Worm (Caenorhabditis elegans): ENCODE results near the gene inx-9.
A peak's percentile ranks its signal among the peaks of the same experiment; 100 is the strongest.

The inx-9 gene

ce11 chrIV:11651965-11652453 lies 24.1 kb upstream of the inx-9 start, which contains the start of the genes acl-3 and ndub-6 (continued):
- TF ChIP-seq dpl-1 (GFP tag; optimal IDR thresholded peaks at IDR 0.05) (peak in 1 of 3 experiments; percentile 11), dsc-1 (tag; optimal IDR thresholded peaks at IDR 0.05) (no peak), snu-23 (GFP tag; optimal IDR thresholded peaks at IDR 0.05) (peak; percentile 20), nhr-19 (GFP tag; conservative IDR thresholded peaks at IDR 0.05) (no peak), lin-35 (GFP tag; optimal IDR thresholded peaks at IDR 0.05) (peak in 1 of 2 experiments; percentile 11), skn-1 (tag; optimal IDR thresholded peaks at IDR 0.05) (no peak), mef-2 (tag; optimal IDR thresholded peaks at IDR 0.05) (no peak), hlh-17 (GFP tag; optimal IDR thresholded peaks at IDR 0.05; ENCODE audit: borderline replicate concordance) (no peak), rnt-1 (tag; optimal IDR thresholded peaks at IDR 0.05) (no peak), jun-1 (tag; optimal IDR thresholded peaks at IDR 0.05) (no peak)

- TF ChIP-seq lsy-2 (tag; optimal IDR thresholded peaks at IDR 0.05) (peak in 1 of 2 experiments; percentile 26), tlp-1 (tag; optimal IDR thresholded peaks at IDR 0.05) (no peak)
These were observed 20.8 kb upstream of the inx-9 start, which contains the start of gene ent-1 for ce11 chrIV:11655370-11655769. ent-1 (minus strand) TSS chrIV:11655470.

ce11 chrIV:11656144-11656780 lies 19.9 kb upstream of the inx-9 start, which contains the start of gene ZK809.5:
ZK809.5 (plus strand) TSS chrIV:11656730.
- TF ChIP-seq blmp-1 (tag; optimal IDR thresholded peaks at IDR 0.05) (peak; percentile 24), swsn-7 (tag; optimal IDR thresholded peaks at IDR 0.05) (no peak), lir-3 (tag; optimal IDR thresholded peaks at IDR 0.05; ENCODE audit: poor library complexity) (no peak), nhr-77 (tag; optimal IDR thresholded peaks at IDR 0.05) (no peak), fkh-4 (tag; optimal IDR thresholded peaks at IDR 0.05; ENCODE audit: borderline replicate concordance) (no peak), lin-39 (tag; optimal IDR thresholded peaks at IDR 0.05) (no peak), ama-1 (optimal IDR thresholded peaks at IDR 0.05) (no peak), nhr-71 (tag; optimal IDR thresholded peaks at IDR 0.05) (peak; percentile 0), lin-35 (GFP tag; optimal IDR thresholded peaks at IDR 0.05) (peak in 1 of 2 experiments; percentile 10), elt-3 (tag; optimal IDR thresholded peaks at IDR 0.05) (no peak), ceh-82 (tag; optimal IDR thresholded peaks at IDR 0.05) (no peak), fkh-8 (tag; optimal IDR thresholded peaks at IDR 0.05) (no peak), efl-1 (optimal IDR thresholded peaks at IDR 0.05) (no peak), efl-1 (GFP tag; optimal IDR thresholded peaks at IDR 0.05 in 1 of 2) (peak in 1 of 2 experiments; percentile 72), grh-1 (GFP tag; IDR thresholded peaks at IDR 0.05) (no peak), nhr-85 (tag) (no peak), hlh-17 (GFP tag; optimal IDR thresholded peaks at IDR 0.05; ENCODE audit: borderline replicate concordance) (no peak), sox-4 (tag; optimal IDR thresholded peaks at IDR 0.05) (no peak), ets-5 (GFP tag; IDR thresholded peaks at IDR 0.05) (no peak), ceh-8 (GFP tag; optimal IDR thresholded peaks at IDR 0.05) (no peak), hlh-4 (tag; optimal IDR thresholded peaks at IDR 0.05) (no peak), dpl-1 (GFP tag; optimal IDR thresholded peaks at IDR 0.05) (peak in 1 of 3 experiments; percentile 20), skn-1 (tag; optimal IDR thresholded peaks at IDR 0.05) (peak; percentile 13), hpl-2 (GFP tag; optimal IDR thresholded peaks at IDR 0.05) (no peak), lsy-2 (tag; optimal IDR thresholded peaks at IDR 0.05) (peak in 1 of 2 experiments; percentile 41), pax-3 (tag; optimal IDR thresholded peaks at IDR 0.05) (no peak), nhr-28 (tag; optimal IDR thresholded peaks at IDR 0.05) (no peak), alr-1 (tag; optimal IDR thresholded peaks at IDR 0.05; ENCODE audit: borderline replicate concordance) (no peak), F16B12.6 (tag; optimal IDR thresholded peaks at IDR 0.05) (no peak)

Measured in whole organism, L1 larva.